Worm (Caenorhabditis elegans) whole organism, young adult: ENCODE results near the gene F53B3.5.
"Not testable (repeated sequence)": the region's sequence is repeated elsewhere in the genome, so short reads cannot be mapped to it uniquely, and the experiment has no call there.

ENCODE experiments used
- C06A6.2 ChIP-seq: fragments of 200-800 bp; sonication (Bioruptor generic); conservative IDR thresholded peaks from 2 replicates; pipeline ENCODE4 v1.3.6; 2022; ENCODE audit warnings: missing genetic modification characterization, missing compliant biosample characterization
- F22D6.2 ChIP-seq: sonication (generic microtip); optimal IDR thresholded peaks from 2 replicates; lab custom pipeline; 2016; ENCODE audit warnings: mild to moderate bottlenecking, missing genetic modification characterization, missing compliant biosample characterization
- K12H6.12 ChIP-seq: fragments of 200-800 bp; sonication (Bioruptor generic); optimal IDR thresholded peaks from 2 replicates; lab custom pipeline; 2018; ENCODE audit warnings: mild to moderate bottlenecking, missing genetic modification characterization, missing compliant biosample characterization
- Y53G8AR.9 ChIP-seq: fragments of 200-800 bp; sonication (Bioruptor generic); conservative IDR thresholded peaks from 2 replicates; pipeline ENCODE4 v1.3.6; 2022; ENCODE audit warnings: missing genetic modification reagents, missing genetic modification characterization, missing compliant biosample characterization
- akir-1 ChIP-seq: fragments of 200-800 bp; sonication (Bioruptor generic); optimal IDR thresholded peaks from 2 replicates; lab custom pipeline; 2018; ENCODE audit warnings: mild to moderate bottlenecking, missing genetic modification characterization, moderate library complexity, missing compliant biosample characterization
- ama-1 ChIP-seq, 3 experiments: fragments of 150-350 bp in 1 of 3; sonication (generic microtip) in 2 of 3; optimal IDR thresholded peaks; 2 replicates each; lab custom pipeline; 2014 to 2018; ENCODE audit warnings: missing biosample characterization in 2 of 3, missing genetic modification characterization in 2 of 3, missing genetic modification reagents in 2 of 3
- bed-1 ChIP-seq: fragments of 200-800 bp; sonication (Bioruptor generic); IDR thresholded peaks from 2 replicates; pipeline ENCODE4 v1.3.6; 2022; ENCODE audit warnings: missing genetic modification reagents, missing genetic modification characterization, missing compliant biosample characterization
- ccch-3 ChIP-seq: fragments of 200-800 bp; sonication (Bioruptor generic); optimal IDR thresholded peaks from 2 replicates; lab custom pipeline; 2018; ENCODE audit warnings: mild to moderate bottlenecking, missing genetic modification characterization, missing compliant biosample characterization
- cebp-1 ChIP-seq, 2 experiments: fragments of 200-800 bp in 1 of 2; sonication (Bioruptor generic) in 1 of 2; sonication (generic microtip) in 1 of 2; IDR thresholded peaks in 1 of 2; optimal IDR thresholded peaks in 1 of 2; 2 replicates each; pipeline versions ENCODE4 v1.3.6 to Lab custom; 2017 to 2022; ENCODE audit warnings: missing compliant biosample characterization in 2 of 2, missing genetic modification characterization in 2 of 2, mild to moderate bottlenecking in 1 of 2, missing genetic modification reagents in 1 of 2, moderate library complexity in 1 of 2
- ceh-91 ChIP-seq: fragments of 200-800 bp; sonication (Bioruptor generic); IDR thresholded peaks from 2 replicates; pipeline ENCODE4 v1.3.6; 2022; ENCODE audit warnings: missing genetic modification reagents, missing genetic modification characterization, missing compliant biosample characterization
- die-1 ChIP-seq: sonication (generic microtip); optimal IDR thresholded peaks from 2 replicates; lab custom pipeline; 2016; ENCODE audit warnings: missing genotype, mild to moderate bottlenecking, missing genetic modification characterization, missing compliant biosample characterization
- egl-18 ChIP-seq: fragments of 200-800 bp; sonication (Bioruptor generic); IDR thresholded peaks from 2 replicates; pipeline ENCODE4 v1.3.6; 2022; ENCODE audit warnings: missing genetic modification reagents, missing genetic modification characterization, missing compliant biosample characterization
- hmg-1.2 ChIP-seq: fragments of 200-800 bp; sonication (Bioruptor generic); IDR thresholded peaks from 2 replicates; pipeline ENCODE4 v1.3.6; 2022; ENCODE audit warnings: missing genetic modification reagents, missing genetic modification characterization, missing compliant biosample characterization
- lin-26 ChIP-seq: fragments of 200-800 bp; sonication (Bioruptor generic); IDR thresholded peaks from 2 replicates; pipeline ENCODE4 v1.3.6; 2022; ENCODE audit warnings: missing genetic modification reagents, missing genetic modification characterization, missing compliant biosample characterization
- lin-40 ChIP-seq: sonication (generic microtip); optimal IDR thresholded peaks from 2 replicates; lab custom pipeline; 2016; ENCODE audit warnings: missing genetic modification characterization, mild to moderate bottlenecking, missing compliant biosample characterization, missing genotype, missing genetic modification reagents
- lir-1 ChIP-seq: fragments of 200-800 bp; sonication (Bioruptor generic); conservative IDR thresholded peaks from 2 replicates; pipeline ENCODE4 v1.3.6; 2022; ENCODE audit warnings: missing genetic modification reagents, missing genetic modification characterization, missing compliant biosample characterization
- mxl-1 ChIP-seq: sonication (generic microtip); optimal IDR thresholded peaks from 2 replicates; lab custom pipeline; 2016; ENCODE audit warnings: missing genetic modification characterization, missing compliant biosample characterization
- nhr-120 ChIP-seq: fragments of 200-800 bp; sonication (Bioruptor generic); IDR thresholded peaks from 2 replicates; pipeline ENCODE4 v1.3.6; 2022; ENCODE audit warnings: missing genetic modification characterization, missing compliant biosample characterization
- nhr-27 ChIP-seq: fragments of 200-800 bp; sonication (Bioruptor generic); optimal IDR thresholded peaks from 2 replicates; lab custom pipeline; 2018; ENCODE audit warnings: mild to moderate bottlenecking, missing genetic modification characterization, moderate library complexity, missing compliant biosample characterization
- rcor-1 ChIP-seq: fragments of 200-800 bp; sonication (Bioruptor generic); IDR thresholded peaks from 2 replicates; pipeline ENCODE4 v1.3.6; 2022; ENCODE audit warnings: missing genetic modification reagents, missing genetic modification characterization, missing compliant biosample characterization
- sdz-38 ChIP-seq: sonication (generic microtip); optimal IDR thresholded peaks from 2 replicates; lab custom pipeline; 2016; ENCODE audit warnings: missing genotype, missing genetic modification characterization, missing compliant biosample characterization
- snpc-1.1 ChIP-seq: sonication (generic microtip); optimal IDR thresholded peaks from 2 replicates; lab custom pipeline; 2017; ENCODE audit warnings: missing genetic modification characterization, mild to moderate bottlenecking, missing compliant biosample characterization, antibody characterized with exemption, moderate library complexity, missing genotype, missing genetic modification reagents; ENCODE audit not compliant: insufficient read depth
- snpc-4 ChIP-seq, 5 experiments: fragments of 150-350 bp in 1 of 5; sonication (generic microtip) in 4 of 5; optimal IDR thresholded peaks; 2 replicates each; lab custom pipeline; 2014 to 2018; ENCODE audit warnings: missing genetic modification characterization in 5 of 5, missing biosample characterization in 3 of 5, antibody characterized with exemption in 2 of 5, mild to moderate bottlenecking in 2 of 5, missing compliant biosample characterization in 2 of 5, missing genotype in 2 of 5, moderate library complexity in 2 of 5, missing genetic modification reagents in 1 of 5
- somi-1 ChIP-seq: fragments of 200-800 bp; sonication (Bioruptor generic); optimal IDR thresholded peaks from 2 replicates; lab custom pipeline; 2018; ENCODE audit warnings: mild to moderate bottlenecking, missing genetic modification characterization, missing compliant biosample characterization
- tbp1 ChIP-seq: fragments of 200-800 bp; sonication (Bioruptor generic); optimal IDR thresholded peaks from 2 replicates; lab custom pipeline; 2018; ENCODE audit warnings: mild to moderate bottlenecking, missing genetic modification characterization, missing compliant biosample characterization
- zim-3 ChIP-seq: sonication (generic microtip); optimal IDR thresholded peaks from 2 replicates; lab custom pipeline; 2017; ENCODE audit warnings: mild to moderate bottlenecking, missing genetic modification characterization, moderate library complexity, missing compliant biosample characterization
- ztf-26 ChIP-seq: sonication (generic microtip); optimal IDR thresholded peaks from 2 replicates; lab custom pipeline; 2017; ENCODE audit warnings: missing genetic modification characterization, missing compliant biosample characterization

Gene F53B3.5

ce11 chrX:2898256-2898655, 18.9 kb upstream of the F53B3.5 start, which contains the start of gene F52B10.3:
F52B10.3 (minus strand) TSS chrX:2898356.
- no peak for TF ChIP-seq ceh-91
- no peak for TF ChIP-seq cebp-1 (GFP tag; IDR thresholded peaks at IDR 0.05; lab: Robert Waterston, UW)
- TF ChIP-seq cebp-1 (tag; optimal IDR thresholded peaks at IDR 0.05; lab: Kevin White, UChicago): peak; percentile 40

ce11 chrX:2895646-2896045, 16.3 kb upstream of the F53B3.5 start:
- TF ChIP-seq lir-1 (GFP tag; lab: Robert Waterston, UW) (no peak), mxl-1 (tag; lab: Kevin White, UChicago) (no peak), rcor-1 (GFP tag; lab: Robert Waterston, UW) (no peak), sdz-38 (no peak), F22D6.2 (tag; lab: Kevin White, UChicago) (no peak), K12H6.12 (tag; lab: Kevin White, UChicago) (no peak), nhr-27 (tag; lab: Kevin White, UChicago) (no peak)
- TF ChIP-seq, all 124 proteins: peak for 0

ce11 chrX:2894273-2894672, 14.9 kb upstream of the F53B3.5 start, which contains the start of gene B0410.1:
B0410.1 (plus strand) TSS chrX:2894573.
- TF ChIP-seq Y53G8AR.9 (GFP tag; lab: Robert Waterston, UW); akir-1 (GFP tag; lab: Kevin White, UChicago); tbp1 (GFP tag; lab: Kevin White, UChicago): not testable (repeated sequence)

- TF ChIP-seq ztf-26 (tag; lab: Kevin White, UChicago) (peak; percentile 72), die-1 (peak; percentile 44), K12H6.12 (tag; lab: Kevin White, UChicago) (no peak), lin-40 (tag; lab: Kevin White, UChicago) (peak; percentile 56), zim-3 (tag; lab: Kevin White, UChicago) (no peak)
Measured at ce11 chrX:2893026-2893662, 13.8 kb upstream of the F53B3.5 start.

ce11 chrX:2891879-2892278, 12.5 kb upstream of the F53B3.5 start:
- TF ChIP-seq snpc-4 (GFP tag; optimal IDR thresholded peaks at IDR 0.05; lab: Kevin White, UChicago) (peak; percentile 62), snpc-4 (tag; optimal IDR thresholded peaks at IDR 0.05; lab: Kevin White, UChicago) (peak in 3 of 4 experiments; percentile 41 to 89 (median 88)), rcor-1 (GFP tag; lab: Robert Waterston, UW) (no peak), nhr-27 (tag; lab: Kevin White, UChicago) (no peak), snpc-1.1 (peak; percentile 48)

ce11 chrX:2891141-2891739, 11.9 kb upstream of the F53B3.5 start, which contains the start of gene B0410.3:
B0410.3 (minus strand) TSS chrX:2891491.
- TF ChIP-seq lin-26 (GFP tag; lab: Robert Waterston, UW) (peak; percentile 65), egl-18 (GFP tag; lab: Robert Waterston, UW) (no peak), C06A6.2 (GFP tag; lab: Robert Waterston, UW) (no peak), lin-40 (tag; lab: Kevin White, UChicago) (peak; percentile 28), hmg-1.2 (GFP tag; lab: Robert Waterston, UW) (0 out of 2 replicates have a peak, but pooled peaks have one; percentile 10), ama-1 (optimal IDR thresholded peaks at IDR 0.05; lab: Kevin White, UChicago) (peak; percentile 80), ama-1 (GFP tag; optimal IDR thresholded peaks at IDR 0.05; lab: Kevin White, UChicago) (no peak), somi-1 (GFP tag; lab: Kevin White, UChicago) (peak; percentile 61), nhr-120 (GFP tag; lab: Robert Waterston, UW) (no peak), ccch-3 (GFP tag; lab: Kevin White, UChicago) (no peak), die-1 (peak; percentile 16), bed-1 (GFP tag; lab: Robert Waterston, UW) (no peak), ztf-26 (tag; lab: Kevin White, UChicago) (peak; percentile 46)
